Worm (Caenorhabditis elegans) whole organism, mixed stage, embryonic: Measurements from ENCODE around the gene try-11.

Experiments used
- M03D4.4 ChIP-seq: sonication (generic microtip); optimal IDR thresholded peaks from 2 replicates; lab custom pipeline; 2017; ENCODE audit warnings: mild to moderate bottlenecking, missing genetic modification characterization, missing compliant biosample characterization
- bed-3 ChIP-seq: fragments of 200-800 bp; sonication (Bioruptor generic); optimal IDR thresholded peaks from 3 replicates; lab custom pipeline; 2018; ENCODE audit warnings: mild to moderate bottlenecking, missing genetic modification characterization, moderate library complexity, missing compliant biosample characterization
- blmp-1 ChIP-seq: fragments of 150-350 bp; optimal IDR thresholded peaks from 2 replicates; lab custom pipeline; 2014; ENCODE audit warnings: missing biosample characterization, missing genetic modification characterization
- ceh-39 ChIP-seq: fragments of 150-350 bp; optimal IDR thresholded peaks from 2 replicates; lab custom pipeline; 2014; ENCODE audit warnings: missing biosample characterization, missing genetic modification characterization
- ceh-43 ChIP-seq: fragments of 200-800 bp; sonication (Bioruptor generic); optimal IDR thresholded peaks from 2 replicates; lab custom pipeline; 2018; ENCODE audit warnings: mild to moderate bottlenecking, missing genetic modification characterization, moderate library complexity, missing compliant biosample characterization
- ces-1 ChIP-seq: fragments of 150-350 bp; optimal IDR thresholded peaks from 2 replicates; lab custom pipeline; 2014; ENCODE audit warnings: missing biosample characterization, missing genetic modification reagents, missing genetic modification characterization
- cnd-1 ChIP-seq: fragments of 200-800 bp; sonication (Bioruptor generic); optimal IDR thresholded peaks from 2 replicates; lab custom pipeline; 2018; ENCODE audit warnings: mild to moderate bottlenecking, missing genetic modification characterization, missing compliant biosample characterization
- drap-1 ChIP-seq: fragments of 200-800 bp; sonication (Bioruptor generic); optimal IDR thresholded peaks from 3 replicates; lab custom pipeline; 2018; ENCODE audit warnings: mild to moderate bottlenecking, missing genetic modification characterization, missing compliant biosample characterization
- elt-1 ChIP-seq: sonication (generic microtip); optimal IDR thresholded peaks from 2 replicates; lab custom pipeline; 2017; ENCODE audit warnings: missing genetic modification characterization, mild to moderate bottlenecking, missing compliant biosample characterization, antibody characterized with exemption, moderate library complexity, borderline replicate concordance; ENCODE audit not compliant: insufficient read depth
- elt-3 ChIP-seq: fragments of 150-350 bp; optimal IDR thresholded peaks from 2 replicates; lab custom pipeline; 2014; ENCODE audit warnings: missing biosample characterization, missing genetic modification characterization
- flh-1 ChIP-seq: fragments of 200-800 bp; sonication (Bioruptor generic); optimal IDR thresholded peaks from 2 replicates; lab custom pipeline; 2018; ENCODE audit warnings: mild to moderate bottlenecking, missing genetic modification characterization, moderate library complexity, missing compliant biosample characterization
- ham-2 ChIP-seq: fragments of 200-800 bp; sonication (Bioruptor generic); optimal IDR thresholded peaks from 2 replicates; lab custom pipeline; 2018; ENCODE audit warnings: mild to moderate bottlenecking, missing genetic modification characterization, missing compliant biosample characterization
- hlh-1 ChIP-seq: fragments of 150-350 bp; optimal IDR thresholded peaks from 2 replicates; lab custom pipeline; 2014; ENCODE audit warnings: missing biosample characterization, missing genetic modification reagents, missing genetic modification characterization
- lin-13 ChIP-seq: fragments of 150-350 bp; optimal IDR thresholded peaks from 2 replicates; lab custom pipeline; 2014; ENCODE audit warnings: missing biosample characterization, missing genetic modification characterization
- lin-32 ChIP-seq: fragments of 200-800 bp; sonication (Bioruptor generic); optimal IDR thresholded peaks from 2 replicates; lab custom pipeline; 2018; ENCODE audit warnings: mild to moderate bottlenecking, missing genetic modification characterization, missing compliant biosample characterization
- lsy-2 ChIP-seq: fragments of 150-350 bp; optimal IDR thresholded peaks from 2 replicates; lab custom pipeline; 2014; ENCODE audit warnings: missing biosample characterization, missing genetic modification characterization
- mab-5 ChIP-seq: fragments of 150-350 bp; optimal IDR thresholded peaks from 2 replicates; lab custom pipeline; 2014; ENCODE audit warnings: missing biosample characterization, missing genetic modification characterization
- mep-1 ChIP-seq: fragments of 150-350 bp; optimal IDR thresholded peaks from 2 replicates; lab custom pipeline; 2017; ENCODE audit warnings: missing biosample characterization, missing genetic modification reagents, missing genetic modification characterization, inconsistent platforms
- mls-2 ChIP-seq: sonication (generic microtip); optimal IDR thresholded peaks from 2 replicates; lab custom pipeline; 2016; ENCODE audit warnings: mild to moderate bottlenecking, missing genetic modification characterization, moderate library complexity, missing compliant biosample characterization
- nhr-12 ChIP-seq: fragments of 150-350 bp; optimal IDR thresholded peaks from 2 replicates; lab custom pipeline; 2014; ENCODE audit warnings: missing biosample characterization, missing genetic modification characterization
- nhr-2 ChIP-seq: fragments of 150-350 bp; optimal IDR thresholded peaks from 2 replicates; lab custom pipeline; 2014; ENCODE audit warnings: missing biosample characterization, missing genetic modification characterization
- nhr-237 ChIP-seq: fragments of 150-350 bp; optimal IDR thresholded peaks from 2 replicates; lab custom pipeline; 2014; ENCODE audit warnings: missing biosample characterization, missing genetic modification characterization
- nhr-28 ChIP-seq: fragments of 150-350 bp; optimal IDR thresholded peaks from 2 replicates; lab custom pipeline; 2014; ENCODE audit warnings: missing biosample characterization, missing genetic modification characterization
- pha-4 ChIP-seq: fragments of 150-350 bp; optimal IDR thresholded peaks from 2 replicates; lab custom pipeline; 2018; ENCODE audit warnings: missing biosample characterization, missing genetic modification reagents, missing genetic modification characterization
- sem-2 ChIP-seq: fragments of 200-800 bp; sonication (Bioruptor generic); optimal IDR thresholded peaks from 2 replicates; lab custom pipeline; 2018; ENCODE audit warnings: mild to moderate bottlenecking, missing genetic modification characterization, missing compliant biosample characterization
- snpc-4 ChIP-seq: fragments of 150-350 bp; optimal IDR thresholded peaks from 2 replicates; lab custom pipeline; 2014; ENCODE audit warnings: missing biosample characterization, missing genetic modification characterization
- sptf-1 ChIP-seq: sonication (generic microtip); optimal IDR thresholded peaks from 2 replicates; lab custom pipeline; 2017; ENCODE audit warnings: mild to moderate bottlenecking, missing genetic modification characterization, moderate library complexity, missing compliant biosample characterization
- tbx-8 ChIP-seq: fragments of 200-800 bp; sonication (Bioruptor generic); optimal IDR thresholded peaks from 2 replicates; lab custom pipeline; 2018; ENCODE audit warnings: mild to moderate bottlenecking, missing genetic modification characterization, moderate library complexity, missing compliant biosample characterization
- unc-62 ChIP-seq: fragments of 150-350 bp; optimal IDR thresholded peaks from 2 replicates; lab custom pipeline; 2014; ENCODE audit warnings: missing biosample characterization, missing genetic modification reagents, missing genetic modification characterization
- zip-8 ChIP-seq: fragments of 150-350 bp; optimal IDR thresholded peaks from 2 replicates; lab custom pipeline; 2014; ENCODE audit warnings: missing biosample characterization, missing genetic modification characterization
- ztf-11 ChIP-seq: fragments of 150-350 bp; optimal IDR thresholded peaks from 2 replicates; lab custom pipeline; 2014; ENCODE audit warnings: missing biosample characterization, missing genetic modification characterization

Gene try-11

ce11 chrV:7413107-7413774 is 38.3 kb upstream of the try-11 start, which contains the start of gene F18E3.11:
Gene F18E3.11 (plus strand): TSS chrV:7413482.
- TF ChIP-seq mls-2 (tag; lab: Kevin White, UChicago) (no peak), sem-2 (GFP tag; lab: Kevin White, UChicago) (no peak), nhr-2 (no peak), ztf-11 (tag; lab: Kevin White, UChicago) (no peak), flh-1 (GFP tag; lab: Kevin White, UChicago) (no peak), ces-1 (GFP tag; lab: Kevin White, UChicago) (no peak), blmp-1 (tag; lab: Kevin White, UChicago) (no peak), unc-62 (GFP tag; lab: Kevin White, UChicago) (no peak), cnd-1 (tag; lab: Kevin White, UChicago) (no peak), lsy-2 (tag; lab: Kevin White, UChicago) (no peak)

ce11 chrV:7414909-7415308 is 36.6 kb upstream of the try-11 start, which contains the start of gene F18E3.12:
Gene F18E3.12 (plus strand): TSS chrV:7414985.
- TF ChIP-seq cnd-1 (tag; lab: Kevin White, UChicago) (no peak), unc-62 (GFP tag; lab: Kevin White, UChicago) (no peak), snpc-4 (tag; lab: Kevin White, UChicago) (no peak), blmp-1 (tag; lab: Kevin White, UChicago) (no peak), lsy-2 (tag; lab: Kevin White, UChicago) (no peak), sem-2 (GFP tag; lab: Kevin White, UChicago) (no peak), lin-32 (GFP tag; lab: Kevin White, UChicago) (no peak), nhr-28 (tag; lab: Kevin White, UChicago) (no peak), nhr-12 (tag; lab: Kevin White, UChicago) (no peak), mls-2 (tag; lab: Kevin White, UChicago) (no peak), zip-8 (no peak), nhr-2 (no peak), nhr-237 (no peak), mep-1 (no peak), elt-3 (tag; lab: Kevin White, UChicago) (no peak), tbx-8 (GFP tag; lab: Kevin White, UChicago) (no peak), ham-2 (GFP tag; lab: Kevin White, UChicago) (no peak), ceh-43 (GFP tag; lab: Kevin White, UChicago) (no peak), lin-13 (tag; lab: Kevin White, UChicago) (no peak), elt-1 (tag; lab: Kevin White, UChicago) (no peak)

ce11 chrV:7415780-7416428 is 35.6 kb upstream of the try-11 start, which contains the start of gene F18E3.13:
Gene F18E3.13 (plus strand): TSS chrV:7416164.
- TF ChIP-seq lsy-2 (tag; lab: Kevin White, UChicago) = no peak
- peak; percentile 22 for TF ChIP-seq elt-3 (tag; lab: Kevin White, UChicago)
- TF ChIP-seq unc-62 (GFP tag; lab: Kevin White, UChicago) = peak; percentile 69

ce11 chrV:7416569-7416968 is 35.0 kb upstream of the try-11 start:
- no peak for TF ChIP-seq lsy-2 (tag; lab: Kevin White, UChicago)
- no peak for TF ChIP-seq pha-4 (tag; lab: Kevin White, UChicago)
- no peak for TF ChIP-seq snpc-4 (tag; lab: Kevin White, UChicago)
- no peak for TF ChIP-seq ces-1 (GFP tag; lab: Kevin White, UChicago)
- no peak for TF ChIP-seq nhr-2
- no peak for TF ChIP-seq drap-1 (GFP tag; lab: Kevin White, UChicago)
- no peak for TF ChIP-seq hlh-1 (tag; lab: Kevin White, UChicago)
- TF ChIP-seq sptf-1 (tag; lab: Kevin White, UChicago) = no peak

ce11 chrV:7417018-7417716 is 34.4 kb upstream of the try-11 start, which contains the start of gene srw-67:
Gene srw-67 (plus strand): TSS chrV:7417660.
- no peak for TF ChIP-seq zip-8
- no peak for TF ChIP-seq nhr-12 (tag; lab: Kevin White, UChicago)
- no peak for TF ChIP-seq unc-62 (GFP tag; lab: Kevin White, UChicago)
- TF ChIP-seq ceh-39 (tag; lab: Kevin White, UChicago) = no peak
- no peak for TF ChIP-seq lin-13 (tag; lab: Kevin White, UChicago)
- no peak for TF ChIP-seq M03D4.4 (tag; lab: Kevin White, UChicago)
- TF ChIP-seq bed-3 (GFP tag; lab: Kevin White, UChicago) = no peak
- TF ChIP-seq nhr-237 = no peak
- no peak for TF ChIP-seq ces-1 (GFP tag; lab: Kevin White, UChicago)
- no peak for TF ChIP-seq mab-5 (tag; lab: Kevin White, UChicago)
- TF ChIP-seq elt-3 (tag; lab: Kevin White, UChicago) = no peak
- TF ChIP-seq mep-1 = no peak
- TF ChIP-seq mls-2 (tag; lab: Kevin White, UChicago) = no peak
